Worm (Caenorhabditis elegans) whole organism, late embryonic: Measurements from ENCODE around the gene W09G10.9.
"Not testable (repeated sequence)": the region's sequence is repeated elsewhere in the genome, so short reads cannot be mapped to it uniquely, and the experiment has no call there.

Source experiments
- F13H6.1 ChIP-seq: sonication (generic microtip); optimal IDR thresholded peaks from 2 replicates; lab custom pipeline; 2016; ENCODE audit warnings: missing genetic modification characterization, missing compliant biosample characterization
- K09A11.1 ChIP-seq: sonication (generic microtip); optimal IDR thresholded peaks from 2 replicates; lab custom pipeline; 2017; ENCODE audit warnings: antibody characterized with exemption, mild to moderate bottlenecking, missing genetic modification characterization, missing compliant biosample characterization; ENCODE audit not compliant: insufficient read depth
- ama-1 ChIP-seq: fragments of 150-350 bp; optimal IDR thresholded peaks from 2 replicates; lab custom pipeline; 2014
- ceh-31 ChIP-seq: sonication (generic microtip); optimal IDR thresholded peaks from 2 replicates; lab custom pipeline; 2016; ENCODE audit warnings: missing genetic modification characterization, missing compliant biosample characterization
- dmd-4 ChIP-seq: sonication (generic microtip); optimal IDR thresholded peaks from 2 replicates; lab custom pipeline; 2016; ENCODE audit warnings: borderline replicate concordance, missing genetic modification characterization, missing compliant biosample characterization
- elt-2 ChIP-seq: sonication (generic microtip); optimal IDR thresholded peaks from 2 replicates; lab custom pipeline; 2016; ENCODE audit warnings: missing genetic modification reagents, missing genetic modification characterization, missing compliant biosample characterization
- fkh-10 ChIP-seq: fragments of 150-350 bp; optimal IDR thresholded peaks from 2 replicates; lab custom pipeline; 2014; ENCODE audit warnings: missing biosample characterization, missing genetic modification reagents, missing genetic modification characterization
- hlh-15 ChIP-seq: sonication (generic microtip); optimal IDR thresholded peaks from 2 replicates; lab custom pipeline; 2016; ENCODE audit warnings: missing genetic modification characterization, missing compliant biosample characterization
- hlh-6 ChIP-seq: sonication (generic microtip); optimal IDR thresholded peaks from 2 replicates; lab custom pipeline; 2016; ENCODE audit warnings: missing genotype, missing genetic modification characterization, missing compliant biosample characterization
- sox-4 ChIP-seq: sonication (generic microtip); optimal IDR thresholded peaks from 2 replicates; lab custom pipeline; 2017; ENCODE audit warnings: mild to moderate bottlenecking, missing genetic modification characterization, inconsistent platforms, missing compliant biosample characterization

DNA sequence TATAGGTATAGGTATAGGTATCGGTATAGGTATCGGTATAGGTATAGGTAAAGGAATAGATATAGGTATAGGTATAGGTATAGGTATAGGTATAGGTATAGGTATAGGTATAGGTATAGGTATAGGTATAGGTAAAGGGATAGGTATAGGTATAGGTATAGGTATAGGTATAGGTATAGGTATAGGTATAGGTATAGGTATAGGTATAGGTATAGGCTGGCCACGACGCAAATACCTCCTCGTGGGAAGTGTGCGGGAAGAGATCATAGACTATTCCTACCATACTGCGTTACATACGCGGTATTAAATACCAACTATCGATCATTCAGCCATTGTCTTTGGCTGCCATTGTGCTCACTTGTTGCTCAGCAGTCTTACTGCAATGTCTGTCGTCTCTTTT lies 30.8 kb upstream of the W09G10.9 start, which contains the start of gene fbxb-112:
- TF ChIP-seq hlh-15 (tag; lab: Kevin White, UChicago); ama-1 (lab: Kevin White, UChicago); elt-2 (tag; lab: Kevin White, UChicago); sox-4 (tag; lab: Kevin White, UChicago); dmd-4 (tag; lab: Kevin White, UChicago); F13H6.1 (tag; lab: Kevin White, UChicago); fkh-10 (GFP tag; lab: Kevin White, UChicago); ceh-31; hlh-6 (tag; lab: Kevin White, UChicago); K09A11.1 (tag; lab: Kevin White, UChicago): not testable (repeated sequence)
